Fruit fly (Drosophila melanogaster) whole organism, embryonic: ENCODE results near the gene CG15412.

ENCODE experiments used
- Asciz ChIP-seq: fragments of 200-800 bp; sonication (Bioruptor generic); optimal IDR thresholded peaks from 2 replicates; lab custom pipeline; 2017; ENCODE audit warnings: missing biosample characterization, mild to moderate bottlenecking, missing genetic modification characterization, missing genetic modification reagents
- Atf-2 ChIP-seq: fragments of 200-800 bp; sonication (Bioruptor generic); optimal IDR thresholded peaks from 2 replicates; lab custom pipeline; 2016; ENCODE audit warnings: missing biosample characterization, missing genetic modification characterization
- CG10209 ChIP-seq: fragments of 200-800 bp; sonication (Bioruptor generic); optimal IDR thresholded peaks from 3 replicates; lab custom pipeline; 2017; ENCODE audit warnings: missing biosample characterization, mild to moderate bottlenecking, missing genetic modification characterization, missing genetic modification reagents
- CG11085 ChIP-seq: fragments of 200-800 bp; sonication (Bioruptor generic); IDR thresholded peaks from 2 replicates; pipeline ENCODE4 v1.3.6; 2022; ENCODE audit warnings: missing biosample characterization, missing genetic modification characterization
- CG11456 ChIP-seq: fragments of 200-800 bp; sonication (Bioruptor generic); IDR thresholded peaks from 3 replicates; pipeline ENCODE4 v1.3.6; 2022; ENCODE audit warnings: missing biosample characterization, missing genetic modification characterization
- CG11560 ChIP-seq: fragments of 200-800 bp; sonication (Bioruptor generic); IDR thresholded peaks from 3 replicates; pipeline ENCODE4 v1.3.6; 2022; ENCODE audit warnings: missing biosample characterization, missing genetic modification characterization
- CG11695 ChIP-seq: fragments of 200-800 bp; sonication (Bioruptor generic); IDR thresholded peaks from 3 replicates; pipeline ENCODE4 v1.3.6; 2022; ENCODE audit warnings: missing biosample characterization, missing genetic modification characterization
- CG12071 ChIP-seq: fragments of 200-800 bp; sonication (Bioruptor generic); optimal IDR thresholded peaks from 3 replicates; lab custom pipeline; 2018; ENCODE audit warnings: missing biosample characterization, mild to moderate bottlenecking, missing genetic modification characterization
- CG15269 ChIP-seq: fragments of 200-800 bp; sonication (Bioruptor generic); optimal IDR thresholded peaks from 2 replicates; lab custom pipeline; 2018; ENCODE audit warnings: missing biosample characterization, mild to moderate bottlenecking, missing genetic modification characterization, moderate library complexity
- CG16813 ChIP-seq: fragments of 200-800 bp; sonication (Bioruptor generic); IDR thresholded peaks from 3 replicates; pipeline ENCODE4 v1.3.6; 2022; ENCODE audit warnings: missing biosample characterization, missing genetic modification characterization; ENCODE audit not compliant: partially characterized antibody
- CG16863 ChIP-seq: fragments of 200-800 bp; sonication (Bioruptor generic); optimal IDR thresholded peaks from 3 replicates; lab custom pipeline; 2016; ENCODE audit warnings: missing biosample characterization, missing genetic modification characterization
- CG18599 ChIP-seq: fragments of 200-800 bp; sonication (Bioruptor generic); optimal IDR thresholded peaks from 3 replicates; lab custom pipeline; 2017; ENCODE audit warnings: missing biosample characterization, missing genetic modification characterization, mild to moderate bottlenecking, moderate library complexity, missing genetic modification reagents
- CG18764 ChIP-seq: fragments of 200-800 bp; sonication (Bioruptor generic); optimal IDR thresholded peaks from 3 replicates; lab custom pipeline; 2016; ENCODE audit warnings: missing biosample characterization, missing genetic modification characterization
- CG2875 ChIP-seq: fragments of 200-800 bp; sonication (Bioruptor generic); optimal IDR thresholded peaks from 2 replicates; lab custom pipeline; 2017; ENCODE audit warnings: missing biosample characterization, mild to moderate bottlenecking, missing genetic modification characterization, missing genetic modification reagents
- CG3281 ChIP-seq: fragments of 200-800 bp; sonication (Bioruptor generic); optimal IDR thresholded peaks from 3 replicates; lab custom pipeline; 2017; ENCODE audit warnings: missing biosample characterization, mild to moderate bottlenecking, missing genetic modification characterization
- CG4730 ChIP-seq: fragments of 200-800 bp; sonication (Bioruptor generic); IDR thresholded peaks from 2 replicates; pipeline ENCODE4 v1.3.6; 2022; ENCODE audit warnings: missing biosample characterization, missing genetic modification characterization
- CG4820 ChIP-seq: fragments of 200-800 bp; sonication (Bioruptor generic); optimal IDR thresholded peaks from 3 replicates; lab custom pipeline; 2016; ENCODE audit warnings: missing biosample characterization, missing genetic modification characterization
- CG6854 ChIP-seq: fragments of 200-800 bp; sonication (Bioruptor generic); optimal IDR thresholded peaks from 3 replicates; lab custom pipeline; 2017; ENCODE audit warnings: missing biosample characterization, mild to moderate bottlenecking, missing genetic modification characterization
- CG7357 ChIP-seq: fragments of 200-800 bp; sonication (Bioruptor generic); IDR thresholded peaks from 3 replicates; pipeline ENCODE4 v1.3.6; 2022; ENCODE audit warnings: missing biosample characterization, missing genetic modification characterization
- CG7928 ChIP-seq: fragments of 200-800 bp; sonication (Bioruptor generic); optimal IDR thresholded peaks from 2 replicates; lab custom pipeline; 2017; ENCODE audit warnings: missing biosample characterization, mild to moderate bottlenecking, missing genetic modification characterization
- CG9215 ChIP-seq: fragments of 200-800 bp; sonication (Bioruptor generic); IDR thresholded peaks from 2 replicates; pipeline ENCODE4 v1.3.6; 2022; ENCODE audit warnings: missing biosample characterization, missing genetic modification characterization
- Chrac-16 ChIP-seq: fragments of 200-800 bp; sonication (Bioruptor generic); optimal IDR thresholded peaks from 3 replicates; lab custom pipeline; 2016; ENCODE audit warnings: missing biosample characterization, missing genetic modification characterization
- D19A ChIP-seq: fragments of 200-800 bp; optimal IDR thresholded peaks from 3 replicates; lab custom pipeline; 2019; ENCODE audit warnings: missing biosample characterization, mild to moderate bottlenecking, missing genetic modification characterization, moderate library complexity
- Dbx ChIP-seq: fragments of 200-800 bp; sonication (Bioruptor generic); IDR thresholded peaks from 3 replicates; pipeline ENCODE4 v1.3.6; 2022; ENCODE audit warnings: missing biosample characterization, missing genetic modification characterization
- Dfd ChIP-seq, 2 experiments: fragments of >200 bp; optimal IDR thresholded peaks; 2 replicates each; lab custom pipeline; 2017; ENCODE audit warnings: missing biosample characterization in 2 of 2, missing genetic modification characterization in 2 of 2
- Doc3 ChIP-seq: fragments of 200-800 bp; sonication (Bioruptor generic); IDR thresholded peaks from 3 replicates; pipeline ENCODE4 v1.3.6; 2022; ENCODE audit warnings: missing biosample characterization, missing genetic modification characterization; ENCODE audit not compliant: partially characterized antibody
- Dref ChIP-seq: fragments of 200-800 bp; sonication (Bioruptor generic); IDR thresholded peaks from 2 replicates; pipeline ENCODE4 v1.3.6; 2022; ENCODE audit warnings: missing biosample characterization, missing genetic modification characterization
- Ets65A ChIP-seq: fragments of 200-800 bp; sonication (Bioruptor generic); peaks from one replicate; lab custom pipeline; 2016; ENCODE audit warnings: missing biosample characterization, missing genetic modification characterization
- Fer1 ChIP-seq: fragments of 200-800 bp; sonication (Bioruptor generic); optimal IDR thresholded peaks from 2 replicates; lab custom pipeline; 2017; ENCODE audit warnings: missing biosample characterization, mild to moderate bottlenecking, missing genetic modification characterization
- Meics ChIP-seq: fragments of 200-800 bp; sonication (Bioruptor generic); optimal IDR thresholded peaks from 2 replicates; lab custom pipeline; 2017; ENCODE audit warnings: missing biosample characterization, mild to moderate bottlenecking, missing genetic modification characterization
- Mes4 ChIP-seq: fragments of 200-800 bp; sonication (Bioruptor generic); optimal IDR thresholded peaks from 2 replicates; lab custom pipeline; 2016; ENCODE audit warnings: missing biosample characterization, missing genetic modification characterization
- Myb ChIP-seq: fragments of 200-800 bp; sonication (Bioruptor generic); optimal IDR thresholded peaks from 2 replicates; lab custom pipeline; 2016; ENCODE audit warnings: missing biosample characterization, missing genetic modification characterization
- Nf-YC ChIP-seq: fragments of 200-800 bp; optimal IDR thresholded peaks from 3 replicates; lab custom pipeline; 2019; ENCODE audit warnings: missing biosample characterization, mild to moderate bottlenecking, missing genetic modification characterization, moderate library complexity
- Ptx1 ChIP-seq: fragments of 200-800 bp; sonication (Bioruptor generic); IDR thresholded peaks from 2 replicates; pipeline ENCODE4 v1.3.6; 2022; ENCODE audit warnings: missing biosample characterization, missing genetic modification characterization
- Sin3A ChIP-seq: fragments of >200 bp; optimal IDR thresholded peaks from 2 replicates; lab custom pipeline; 2018
- Taf1 ChIP-seq: fragments of 200-800 bp; sonication (Bioruptor generic); IDR thresholded peaks from 2 replicates; pipeline ENCODE4 v1.3.6; 2022; ENCODE audit warnings: missing biosample characterization, missing genetic modification characterization
- bbx ChIP-seq: fragments of 200-800 bp; sonication (Bioruptor generic); IDR thresholded peaks from 2 replicates; pipeline ENCODE4 v1.3.6; 2022; ENCODE audit warnings: missing biosample characterization, missing genetic modification characterization; ENCODE audit not compliant: partially characterized antibody
- bcd ChIP-seq: fragments of 200-800 bp; sonication (Bioruptor generic); optimal IDR thresholded peaks from 2 replicates; lab custom pipeline; 2017; ENCODE audit warnings: missing biosample characterization, mild to moderate bottlenecking, missing genetic modification characterization
- cas ChIP-seq: fragments of 200-800 bp; sonication (Bioruptor generic); IDR thresholded peaks from 2 replicates; pipeline ENCODE4 v1.3.6; 2022; ENCODE audit warnings: missing biosample characterization, missing genetic modification characterization
- caup ChIP-seq: fragments of 200-800 bp; sonication (Bioruptor generic); optimal IDR thresholded peaks from 3 replicates; lab custom pipeline; 2017; ENCODE audit warnings: missing biosample characterization, mild to moderate bottlenecking, missing genetic modification characterization, moderate library complexity; ENCODE audit not compliant: severe bottlenecking
- chinmo ChIP-seq: fragments of 200-800 bp; sonication (Bioruptor generic); IDR thresholded peaks from 4 replicates; pipeline ENCODE4 v1.3.6; 2022; ENCODE audit warnings: missing biosample characterization, missing genetic modification characterization; ENCODE audit not compliant: partially characterized antibody
- corto ChIP-seq: fragments of 200-800 bp; sonication (Bioruptor generic); optimal IDR thresholded peaks from 2 replicates; lab custom pipeline; 2016; ENCODE audit warnings: missing biosample characterization, mild to moderate bottlenecking, missing genetic modification characterization, moderate library complexity
- jumu ChIP-seq: fragments of 200-800 bp; sonication (Bioruptor generic); optimal IDR thresholded peaks from 3 replicates; lab custom pipeline; 2016; ENCODE audit warnings: missing biosample characterization, missing genetic modification characterization
- kay ChIP-seq: fragments of 200-800 bp; sonication (Bioruptor generic); optimal IDR thresholded peaks from 2 replicates; lab custom pipeline; 2016; ENCODE audit warnings: missing biosample characterization, missing genetic modification characterization
- kni ChIP-seq: fragments of 200-800 bp; sonication (Bioruptor generic); optimal IDR thresholded peaks from 3 replicates; lab custom pipeline; 2017; ENCODE audit warnings: mild to moderate bottlenecking, missing biosample characterization, missing genetic modification reagents, missing genetic modification characterization
- nom ChIP-seq: fragments of 200-800 bp; sonication (Bioruptor generic); optimal IDR thresholded peaks from 2 replicates; lab custom pipeline; 2017; ENCODE audit warnings: missing biosample characterization, missing genetic modification characterization, mild to moderate bottlenecking, moderate library complexity, missing genetic modification reagents
- shn ChIP-seq: fragments of 200-800 bp; sonication (Bioruptor generic); optimal IDR thresholded peaks from 3 replicates; lab custom pipeline; 2016; ENCODE audit warnings: missing biosample characterization, missing genetic modification characterization
- sim ChIP-seq: fragments of 200-800 bp; sonication (Bioruptor generic); IDR thresholded peaks from 2 replicates; pipeline ENCODE4 v1.3.6; 2022; ENCODE audit warnings: missing biosample characterization, missing genetic modification characterization
- stwl ChIP-seq: fragments of 200-800 bp; sonication (Bioruptor generic); optimal IDR thresholded peaks from 3 replicates; lab custom pipeline; 2018; ENCODE audit warnings: missing biosample characterization, mild to moderate bottlenecking, missing genetic modification characterization, moderate library complexity

Gene CG15412

dm6 chr2L:3354642-3355380 lies 20.7 kb downstream of the CG15412 start, which contains the start of gene E23 (continued):
- TF ChIP-seq kni (GFP tag; lab: Kevin White, UChicago) (peak; percentile 96), CG11085 (GFP tag; lab: Robert Waterston, UW) (peak; percentile 95), corto (GFP tag; lab: Kevin White, UChicago) (peak; percentile 77), nom (GFP tag; lab: Kevin White, UChicago) (peak; percentile 92), CG18599 (GFP tag; lab: Kevin White, UChicago) (peak; percentile 98), CG6854 (GFP tag; lab: Kevin White, UChicago) (peak; percentile 96), CG4820 (GFP tag; lab: Kevin White, UChicago) (peak; percentile 98), Myb (GFP tag; lab: Kevin White, UChicago) (peak; percentile 77), CG10209 (peak; percentile 99), CG3281 (GFP tag; lab: Kevin White, UChicago) (peak; percentile 98), cas (GFP tag; lab: Robert Waterston, UW) (peak; percentile 95), kay (GFP tag; lab: Kevin White, UChicago) (peak; percentile 97), CG7928 (GFP tag; lab: Kevin White, UChicago) (peak; percentile 81), Nf-YC (tag; lab: Kevin White, UChicago) (peak; percentile 93), CG4730 (peak; percentile 96), Fer1 (GFP tag; lab: Kevin White, UChicago) (peak; percentile 99), Sin3A (no peak), CG2875 (GFP tag; lab: Kevin White, UChicago) (peak; percentile 99), Ptx1 (GFP tag; lab: Robert Waterston, UW) (peak; percentile 99), Doc3 (no peak), D19A (tag; lab: Kevin White, UChicago) (peak; percentile 98), Chrac-16 (GFP tag; lab: Kevin White, UChicago) (peak; percentile 98), chinmo (GFP tag; lab: Robert Waterston, UW) (peak; percentile 97; the same call in 3 of the 4 replicates), Dbx (GFP tag; lab: Robert Waterston, UW) (peak; percentile 98), Dref (GFP tag; lab: Robert Waterston, UW) (no peak), Ets65A (peak; percentile 99), CG15269 (peak; percentile 99), bbx (GFP tag; lab: Robert Waterston, UW) (peak; percentile 69; the same call in 1 of the 2 replicates), CG16813 (GFP tag; lab: Robert Waterston, UW) (no peak), CG11695 (GFP tag; lab: Robert Waterston, UW) (peak; percentile 99), CG11560 (peak; percentile 91), jumu (peak; percentile 93), CG18764 (GFP tag; lab: Kevin White, UChicago) (peak; percentile 96), CG9215 (GFP tag; lab: Robert Waterston, UW) (peak; percentile 95), Meics (peak; percentile 98), CG12071 (GFP tag; lab: Kevin White, UChicago) (peak; percentile 94), caup (GFP tag; lab: Kevin White, UChicago) (peak; percentile 98), sim (GFP tag; lab: Robert Waterston, UW) (peak; percentile 95), bcd (GFP tag; lab: Kevin White, UChicago) (peak; percentile 99), Taf1 (GFP tag; lab: Robert Waterston, UW) (peak; percentile 92), shn (GFP tag; lab: Kevin White, UChicago) (peak; percentile 91), CG7357 (GFP tag; lab: Robert Waterston, UW) (peak; percentile 95), CG16863 (GFP tag; lab: Kevin White, UChicago) (peak; percentile 94), CG11456 (peak; percentile 99), stwl (tag; lab: Kevin White, UChicago) (peak; percentile 55), Mes4 (peak; percentile 91), Asciz (GFP tag; lab: Kevin White, UChicago) (peak; percentile 99), Dfd (GFP tag; optimal IDR thresholded peaks at IDR 0.05; lab: Kevin White, UChicago) (no peak), Atf-2 (GFP tag; lab: Kevin White, UChicago) (peak; percentile 95)
